Worm (Caenorhabditis elegans) whole organism, late embryonic: ENCODE results near the gene unc-44.

Source experiments
- F13H6.1 ChIP-seq: sonication (generic microtip); optimal IDR thresholded peaks from 2 replicates; lab custom pipeline; 2016; ENCODE audit warnings: missing genetic modification characterization, missing compliant biosample characterization
- Y22D7AL.16 ChIP-seq: sonication (generic microtip); optimal IDR thresholded peaks from 2 replicates; lab custom pipeline; 2016; ENCODE audit warnings: missing genetic modification characterization, missing compliant biosample characterization
- ahr-1 ChIP-seq: sonication (generic microtip); optimal IDR thresholded peaks from 2 replicates; lab custom pipeline; 2016; ENCODE audit warnings: missing genetic modification characterization, missing compliant biosample characterization
- ceh-19 ChIP-seq: fragments of 200-800 bp; sonication (Bioruptor generic); optimal IDR thresholded peaks from 2 replicates; lab custom pipeline; 2018; ENCODE audit warnings: mild to moderate bottlenecking, missing genetic modification characterization, missing compliant biosample characterization
- ceh-9 ChIP-seq: sonication (generic microtip); optimal IDR thresholded peaks from 2 replicates; lab custom pipeline; 2016; ENCODE audit warnings: mild to moderate bottlenecking, missing genetic modification characterization, inconsistent platforms, missing compliant biosample characterization
- nhr-11 ChIP-seq: fragments of 150-350 bp; optimal IDR thresholded peaks from 2 replicates; lab custom pipeline; 2014; ENCODE audit warnings: missing biosample characterization, missing genetic modification characterization
- pha-2 ChIP-seq: sonication (generic microtip); optimal IDR thresholded peaks from 2 replicates; lab custom pipeline; 2017; ENCODE audit warnings: mild to moderate bottlenecking, missing genetic modification characterization, missing compliant biosample characterization
- pqm-1 ChIP-seq: sonication (generic microtip); optimal IDR thresholded peaks from 2 replicates; lab custom pipeline; 2016; ENCODE audit warnings: missing genetic modification characterization, missing compliant biosample characterization
- rnt-1 ChIP-seq: sonication (generic microtip); optimal IDR thresholded peaks from 2 replicates; lab custom pipeline; 2016; ENCODE audit warnings: missing genetic modification characterization, missing compliant biosample characterization
- ttx-3 ChIP-seq: sonication (generic microtip); optimal IDR thresholded peaks from 2 replicates; lab custom pipeline; 2016; ENCODE audit warnings: missing genetic modification reagents, missing genetic modification characterization, missing compliant biosample characterization
- unc-3 ChIP-seq, 2 experiments: fragments of 200-800 bp in 1 of 2; sonication (Bioruptor generic) in 1 of 2; sonication (generic microtip) in 1 of 2; conservative IDR thresholded peaks in 1 of 2; optimal IDR thresholded peaks in 1 of 2; 2 replicates each; pipeline versions ENCODE4 v1.3.6 to Lab custom; 2016 to 2022; ENCODE audit warnings: missing compliant biosample characterization in 2 of 2, missing genetic modification characterization in 2 of 2, missing genetic modification reagents in 1 of 2
- unc-86 ChIP-seq: sonication (generic microtip); optimal IDR thresholded peaks from 2 replicates; lab custom pipeline; 2016; ENCODE audit warnings: missing genetic modification characterization, missing compliant biosample characterization

- TF ChIP-seq ahr-1 (tag; lab: Kevin White, UChicago) = no peak
- TF ChIP-seq ceh-19 = no peak
- no peak for TF ChIP-seq unc-3 (GFP tag; conservative IDR thresholded peaks at IDR 0.05; lab: Robert Waterston, UW)
- TF ChIP-seq unc-3 (tag; optimal IDR thresholded peaks at IDR 0.05; lab: Kevin White, UChicago) = no peak
- TF ChIP-seq pqm-1 (tag; lab: Kevin White, UChicago) = no peak
- no peak for TF ChIP-seq rnt-1 (tag; lab: Kevin White, UChicago)
- no peak for TF ChIP-seq unc-86 (tag; lab: Kevin White, UChicago)
- TF ChIP-seq ttx-3 (tag; lab: Kevin White, UChicago) = no peak
- no peak for TF ChIP-seq pha-2 (tag; lab: Kevin White, UChicago)
- no peak for TF ChIP-seq F13H6.1 (tag; lab: Kevin White, UChicago)
- TF ChIP-seq Y22D7AL.16 (tag; lab: Kevin White, UChicago) = no peak
- TF ChIP-seq nhr-11 (tag; lab: Kevin White, UChicago) = no peak
- no peak for TF ChIP-seq ceh-9 (tag; lab: Kevin White, UChicago)
Measured at ce11 chrIV:5954743-5955142, 20.6 kb upstream of the unc-44 start.
